Worm (Caenorhabditis elegans) whole organism, L2 larva: ENCODE results near the gene C46F11.5.

Experiments used
- elt-3 ChIP-seq: sonication (generic microtip); optimal IDR thresholded peaks from 2 replicates; lab custom pipeline; 2017; ENCODE audit warnings: missing biosample characterization, missing genetic modification characterization
- fos-1 ChIP-seq: fragments of 150-350 bp; optimal IDR thresholded peaks from 2 replicates; lab custom pipeline; 2014; ENCODE audit warnings: missing biosample characterization, missing genetic modification characterization
- lin-39 ChIP-seq: fragments of 150-350 bp; optimal IDR thresholded peaks from 2 replicates; lab custom pipeline; 2014; ENCODE audit warnings: missing biosample characterization, missing genetic modification reagents, missing genetic modification characterization
- mdl-1 ChIP-seq, 2 experiments: fragments of 150-350 bp in 1 of 2; sonication (generic microtip) in 1 of 2; optimal IDR thresholded peaks; 2 replicates each; lab custom pipeline; 2017; ENCODE audit warnings: missing biosample characterization in 2 of 2, missing genetic modification characterization in 2 of 2
- nhr-12 ChIP-seq: fragments of 150-350 bp; optimal IDR thresholded peaks from 2 replicates; lab custom pipeline; 2014; ENCODE audit warnings: missing biosample characterization, missing genetic modification characterization
- snpc-4 ChIP-seq: fragments of 150-350 bp; optimal IDR thresholded peaks from 2 replicates; lab custom pipeline; 2014; ENCODE audit warnings: missing biosample characterization, missing genetic modification characterization

ce11 chrIII:3650677-3651315 lies 6.6 kb downstream of the C46F11.5 start, which contains the start of the genes madf-8 and gsr-1:
- TF ChIP-seq elt-3 (tag; lab: Kevin White, UChicago) (no peak), fos-1 (peak; percentile 13), lin-39 (tag; lab: Kevin White, UChicago) (no peak), snpc-4 (tag; lab: Kevin White, UChicago) (no peak), mdl-1 (tag; optimal IDR thresholded peaks at IDR 0.05; lab: Kevin White, UChicago) (no peak), nhr-12 (tag; lab: Kevin White, UChicago) (no peak)
